Fruit fly (Drosophila melanogaster) whole organism, prepupa: ENCODE data around the gene CG13720.

Experiments used
- CG10631 ChIP-seq: fragments of 200-800 bp; sonication (Bioruptor generic); optimal IDR thresholded peaks from 2 replicates; lab custom pipeline; 2016; ENCODE audit warnings: missing biosample characterization, missing genetic modification characterization
- CG11294 ChIP-seq: fragments of 200-800 bp; sonication (Bioruptor generic); IDR thresholded peaks from 2 replicates; pipeline ENCODE4 v1.3.6; 2022; ENCODE audit warnings: missing biosample characterization, missing genetic modification characterization
- CG11762 ChIP-seq: fragments of 200-800 bp; sonication (Bioruptor generic); optimal IDR thresholded peaks from 3 replicates; lab custom pipeline; 2016; ENCODE audit warnings: missing biosample characterization, missing genetic modification characterization; ENCODE audit not compliant: insufficient read depth
- CG11902 ChIP-seq: fragments of 200-800 bp; sonication (Bioruptor generic); optimal IDR thresholded peaks from 3 replicates; lab custom pipeline; 2016; ENCODE audit warnings: missing biosample characterization, missing genetic modification characterization
- CG1621 ChIP-seq: fragments of 200-800 bp; sonication (Bioruptor generic); optimal IDR thresholded peaks from 3 replicates; lab custom pipeline; 2018; ENCODE audit warnings: missing biosample characterization, mild to moderate bottlenecking, missing genetic modification characterization
- CG31627 ChIP-seq: fragments of 200-800 bp; sonication (Bioruptor generic); optimal IDR thresholded peaks from 3 replicates; lab custom pipeline; 2016; ENCODE audit warnings: missing biosample characterization, missing genetic modification characterization
- CG34406 ChIP-seq: fragments of 200-800 bp; sonication (Bioruptor generic); optimal IDR thresholded peaks from 3 replicates; lab custom pipeline; 2016; ENCODE audit warnings: missing biosample characterization, missing genetic modification characterization
- CG3919 ChIP-seq: fragments of 200-800 bp; sonication (Bioruptor generic); optimal IDR thresholded peaks from 3 replicates; lab custom pipeline; 2016; ENCODE audit warnings: missing biosample characterization, missing genetic modification characterization
- CG4318 ChIP-seq: fragments of 200-800 bp; sonication (Bioruptor generic); optimal IDR thresholded peaks from 3 replicates; lab custom pipeline; 2017; ENCODE audit warnings: missing biosample characterization, mild to moderate bottlenecking, missing genetic modification characterization
- CG6163 ChIP-seq: fragments of 200-800 bp; sonication (Bioruptor generic); IDR thresholded peaks from 3 replicates; pipeline ENCODE4 v1.3.6; 2022; ENCODE audit warnings: missing biosample characterization, missing genetic modification characterization
- CG6276 ChIP-seq: fragments of 200-800 bp; sonication (Bioruptor generic); optimal IDR thresholded peaks from 2 replicates; lab custom pipeline; 2017; ENCODE audit warnings: missing biosample characterization, mild to moderate bottlenecking, missing genetic modification characterization
- CG6792 ChIP-seq: fragments of 200-800 bp; sonication (Bioruptor generic); optimal IDR thresholded peaks from 3 replicates; lab custom pipeline; 2016; ENCODE audit warnings: missing biosample characterization, missing genetic modification characterization
- CG6808 ChIP-seq: fragments of 200-800 bp; sonication (Bioruptor generic); optimal IDR thresholded peaks from 3 replicates; lab custom pipeline; 2017; ENCODE audit warnings: missing biosample characterization, missing genetic modification characterization, mild to moderate bottlenecking, moderate library complexity, missing genetic modification reagents
- CG6854 ChIP-seq: fragments of 200-800 bp; sonication (Bioruptor generic); optimal IDR thresholded peaks from 2 replicates; lab custom pipeline; 2017; ENCODE audit warnings: missing biosample characterization, mild to moderate bottlenecking, missing genetic modification characterization
- CG7368 ChIP-seq: fragments of 200-800 bp; sonication (Bioruptor generic); optimal IDR thresholded peaks from 3 replicates; lab custom pipeline; 2016; ENCODE audit warnings: missing biosample characterization, missing genetic modification characterization
- CG8119 ChIP-seq: fragments of 200-800 bp; sonication (Bioruptor generic); IDR thresholded peaks from 3 replicates; pipeline ENCODE4 v1.3.6; 2022; ENCODE audit warnings: missing biosample characterization, missing genetic modification characterization
- CG8319 ChIP-seq: fragments of 200-800 bp; sonication (Bioruptor generic); optimal IDR thresholded peaks from 3 replicates; lab custom pipeline; 2016; ENCODE audit warnings: missing biosample characterization, missing genetic modification characterization
- CG8632 ChIP-seq: fragments of 200-800 bp; sonication (Bioruptor generic); optimal IDR thresholded peaks from 3 replicates; lab custom pipeline; 2016; ENCODE audit warnings: missing biosample characterization, missing genetic modification characterization
- Eip75B ChIP-seq: fragments of 200-800 bp; sonication (Bioruptor generic); optimal IDR thresholded peaks from 3 replicates; lab custom pipeline; 2016; ENCODE audit warnings: missing biosample characterization, missing genetic modification characterization
- Eip93F ChIP-seq: fragments of 200-800 bp; sonication (Bioruptor generic); optimal IDR thresholded peaks from 2 replicates; lab custom pipeline; 2016; ENCODE audit warnings: missing biosample characterization, mild to moderate bottlenecking, missing genetic modification characterization
- Ets21C ChIP-seq: fragments of 200-800 bp; sonication (Bioruptor generic); optimal IDR thresholded peaks from 3 replicates; lab custom pipeline; 2016; ENCODE audit warnings: missing biosample characterization, missing genetic modification characterization
- Gug ChIP-seq: fragments of 200-800 bp; sonication (Bioruptor generic); IDR thresholded peaks from 2 replicates; pipeline ENCODE4 v1.3.6; 2022; ENCODE audit warnings: missing biosample characterization, missing genetic modification characterization
- Hr38 ChIP-seq: sonication (Bioruptor generic); optimal IDR thresholded peaks from 2 replicates; lab custom pipeline; 2016; ENCODE audit warnings: missing biosample characterization, missing genetic modification characterization
- Hr39 ChIP-seq: fragments of 200-800 bp; sonication (Bioruptor generic); optimal IDR thresholded peaks from 2 replicates; lab custom pipeline; 2016; ENCODE audit warnings: missing biosample characterization, missing genetic modification characterization
- Hr4 ChIP-seq: fragments of 200-800 bp; sonication (Bioruptor generic); optimal IDR thresholded peaks from 3 replicates; lab custom pipeline; 2016; ENCODE audit warnings: missing biosample characterization, missing genetic modification characterization
- Met ChIP-seq: fragments of 200-800 bp; sonication (Bioruptor generic); optimal IDR thresholded peaks from 3 replicates; lab custom pipeline; 2016; ENCODE audit warnings: missing biosample characterization, missing genetic modification characterization
- OdsH ChIP-seq: fragments of 200-800 bp; sonication (Bioruptor generic); optimal IDR thresholded peaks from 3 replicates; lab custom pipeline; 2016; ENCODE audit warnings: missing biosample characterization, missing genetic modification characterization
- Smox ChIP-seq: fragments of 200-800 bp; sonication (Bioruptor generic); optimal IDR thresholded peaks from 3 replicates; lab custom pipeline; 2016; ENCODE audit warnings: missing biosample characterization, missing genetic modification characterization
- Sox102F ChIP-seq: fragments of 200-800 bp; sonication (Bioruptor generic); optimal IDR thresholded peaks from 2 replicates; lab custom pipeline; 2016; ENCODE audit warnings: missing biosample characterization, mild to moderate bottlenecking, missing genetic modification characterization
- Sox14 ChIP-seq: fragments of 200-800 bp; sonication (Bioruptor generic); optimal IDR thresholded peaks from 3 replicates; lab custom pipeline; 2016; ENCODE audit warnings: missing biosample characterization, missing genetic modification characterization
- Sox15 ChIP-seq: fragments of 200-800 bp; sonication (Bioruptor generic); optimal IDR thresholded peaks from 3 replicates; lab custom pipeline; 2016; ENCODE audit warnings: missing biosample characterization, missing genetic modification characterization
- achi ChIP-seq: fragments of 200-800 bp; sonication (Bioruptor generic); optimal IDR thresholded peaks from 3 replicates; lab custom pipeline; 2016; ENCODE audit warnings: missing biosample characterization, missing genetic modification characterization
- acj6 ChIP-seq: fragments of 200-800 bp; sonication (Bioruptor generic); optimal IDR thresholded peaks from 3 replicates; lab custom pipeline; 2016; ENCODE audit warnings: missing biosample characterization, missing genetic modification characterization
- cyc ChIP-seq: fragments of 200-800 bp; sonication (Bioruptor generic); optimal IDR thresholded peaks from 3 replicates; lab custom pipeline; 2016; ENCODE audit warnings: missing biosample characterization, missing genetic modification characterization
- dac ChIP-seq: fragments of 200-800 bp; sonication (Bioruptor generic); optimal IDR thresholded peaks from 2 replicates; lab custom pipeline; 2017; ENCODE audit warnings: missing biosample characterization, mild to moderate bottlenecking, missing genetic modification characterization
- dsx ChIP-seq: fragments of 200-800 bp; optimal IDR thresholded peaks from 3 replicates; lab custom pipeline; 2019; ENCODE audit warnings: missing biosample characterization, mild to moderate bottlenecking, missing genetic modification characterization, moderate library complexity; ENCODE audit not compliant: poor library complexity, severe bottlenecking
- eg ChIP-seq: fragments of 200-800 bp; sonication (Bioruptor generic); IDR thresholded peaks from 3 replicates; pipeline ENCODE4 v1.3.6; 2022; ENCODE audit warnings: missing biosample characterization, missing genetic modification characterization
- fd59A ChIP-seq: fragments of 200-800 bp; sonication (Bioruptor generic); optimal IDR thresholded peaks from 2 replicates; lab custom pipeline; 2017; ENCODE audit warnings: missing biosample characterization, mild to moderate bottlenecking, missing genetic modification characterization, missing genetic modification reagents
- fd85E ChIP-seq: fragments of 200-800 bp; sonication (Bioruptor generic); optimal IDR thresholded peaks from 3 replicates; lab custom pipeline; 2016; ENCODE audit warnings: missing biosample characterization, missing genetic modification characterization
- fkh ChIP-seq: fragments of 200-800 bp; sonication (Bioruptor generic); optimal IDR thresholded peaks from 3 replicates; lab custom pipeline; 2017; ENCODE audit warnings: missing biosample characterization, mild to moderate bottlenecking, missing genetic modification characterization, moderate library complexity
- lz ChIP-seq: fragments of 200-800 bp; sonication (Bioruptor generic); optimal IDR thresholded peaks from 3 replicates; lab custom pipeline; 2016; ENCODE audit warnings: missing biosample characterization, missing genetic modification characterization
- net ChIP-seq: fragments of 200-800 bp; sonication (Bioruptor generic); optimal IDR thresholded peaks from 3 replicates; lab custom pipeline; 2016; ENCODE audit warnings: missing biosample characterization, missing genetic modification characterization
- salr ChIP-seq, 2 experiments: fragments of 200-800 bp; sonication (Bioruptor generic); optimal IDR thresholded peaks; 3 replicates each; lab custom pipeline; 2016 to 2018; ENCODE audit warnings: missing biosample characterization in 2 of 2, missing genetic modification characterization in 2 of 2, mild to moderate bottlenecking in 1 of 2
- spab ChIP-seq: fragments of 200-800 bp; sonication (Bioruptor generic); optimal IDR thresholded peaks from 2 replicates; lab custom pipeline; 2017; ENCODE audit warnings: missing biosample characterization, mild to moderate bottlenecking, missing genetic modification characterization, missing genetic modification reagents
- ss ChIP-seq, 2 experiments: fragments of 200-800 bp; sonication (Bioruptor generic); optimal IDR thresholded peaks; 2 replicates in 1 of 2; 3 replicates in 1 of 2; lab custom pipeline; 2017 to 2018; ENCODE audit warnings: mild to moderate bottlenecking in 2 of 2, missing biosample characterization in 2 of 2, missing genetic modification characterization in 2 of 2, moderate library complexity in 1 of 2
- svp ChIP-seq: fragments of 200-800 bp; sonication (Bioruptor generic); peaks from one replicate; lab custom pipeline; 2016; ENCODE audit warnings: missing biosample characterization, missing genetic modification characterization
- topi ChIP-seq: fragments of 200-800 bp; sonication (Bioruptor generic); optimal IDR thresholded peaks from 3 replicates; lab custom pipeline; 2016; ENCODE audit warnings: missing biosample characterization, missing genetic modification characterization

Gene CG13720

dm6 chr3L:4546650-4547049 is 46.4 kb upstream of the CG13720 start (continued):
- TF ChIP-seq CG8632 (GFP tag; lab: Kevin White, UChicago), result peak; percentile 80
- peak; percentile 86 for TF ChIP-seq CG6792 (GFP tag; lab: Kevin White, UChicago)
- peak; percentile 19 for TF ChIP-seq CG11902 (GFP tag; lab: Kevin White, UChicago)
- peak; percentile 69 for TF ChIP-seq topi (GFP tag; lab: Kevin White, UChicago)
- no peak for TF ChIP-seq Hr38 (GFP tag; lab: Kevin White, UChicago)
- TF ChIP-seq CG11762 (GFP tag; lab: Kevin White, UChicago), result peak; percentile 73
- TF ChIP-seq Eip93F, result peak; percentile 36
- TF ChIP-seq CG8119 (GFP tag; lab: Robert Waterston, UW), result peak; percentile 92
- peak; percentile 79 for TF ChIP-seq fd59A (GFP tag; lab: Kevin White, UChicago)
- peak; percentile 58 for TF ChIP-seq Hr39
- peak; percentile 90 for TF ChIP-seq net (GFP tag; lab: Kevin White, UChicago)
- peak; percentile 83 for TF ChIP-seq CG6808
- peak; percentile 64 for TF ChIP-seq CG4318 (GFP tag; lab: Kevin White, UChicago)
- peak; percentile 83 for TF ChIP-seq CG34406 (GFP tag; lab: Kevin White, UChicago)
- peak; percentile 81 for TF ChIP-seq Sox102F (GFP tag; lab: Kevin White, UChicago)
- TF ChIP-seq CG7368 (GFP tag; lab: Kevin White, UChicago), result peak; percentile 77
- peak; percentile 88 for TF ChIP-seq CG6163 (GFP tag; lab: Robert Waterston, UW)
- TF ChIP-seq cyc (GFP tag; lab: Kevin White, UChicago), result peak; percentile 72
- peak; percentile 88 for TF ChIP-seq eg (GFP tag; lab: Robert Waterston, UW)
- peak; percentile 91 for TF ChIP-seq CG10631

dm6 chr3L:4545731-4546130 is 45.4 kb upstream of the CG13720 start:
- TF ChIP-seq fkh (GFP tag; lab: Kevin White, UChicago) (no peak), spab (peak; percentile 40), Sox14 (peak; percentile 62), CG6163 (GFP tag; lab: Robert Waterston, UW) (peak; percentile 69), CG11762 (GFP tag; lab: Kevin White, UChicago) (peak; percentile 43), CG3919 (GFP tag; lab: Kevin White, UChicago) (peak; percentile 73), Sox15 (GFP tag; lab: Kevin White, UChicago) (peak; percentile 39), CG11902 (GFP tag; lab: Kevin White, UChicago) (peak; percentile 16), Met (GFP tag; lab: Kevin White, UChicago) (peak; percentile 62), CG8319 (GFP tag; lab: Kevin White, UChicago) (peak; percentile 43), salr (GFP tag; optimal IDR thresholded peaks at IDR 0.05; lab: Kevin White, UChicago) (peak in 1 of 2 experiments; percentile 68), OdsH (GFP tag; lab: Kevin White, UChicago) (peak; percentile 69), achi (GFP tag; lab: Kevin White, UChicago) (peak; percentile 61), acj6 (peak; percentile 71), topi (GFP tag; lab: Kevin White, UChicago) (peak; percentile 63), Smox (GFP tag; lab: Kevin White, UChicago) (peak; percentile 45), CG6276 (peak; percentile 52), CG34406 (GFP tag; lab: Kevin White, UChicago) (peak; percentile 51), CG31627 (GFP tag; lab: Kevin White, UChicago) (peak; percentile 54), CG4318 (GFP tag; lab: Kevin White, UChicago) (peak; percentile 50), Ets21C (GFP tag; lab: Kevin White, UChicago) (no peak), ss (GFP tag; optimal IDR thresholded peaks at IDR 0.05; lab: Kevin White, UChicago) (peak in 1 of 2 experiments; percentile 56), CG7368 (GFP tag; lab: Kevin White, UChicago) (peak; percentile 22), Hr4 (GFP tag; lab: Kevin White, UChicago) (peak; percentile 76), lz (GFP tag; lab: Kevin White, UChicago) (peak; percentile 56), Eip75B (GFP tag; lab: Kevin White, UChicago) (peak; percentile 70), CG1621 (no peak), CG6808 (peak; percentile 52), Gug (GFP tag; lab: Robert Waterston, UW) (no peak), CG6854 (GFP tag; lab: Kevin White, UChicago) (no peak), svp (GFP tag; lab: Kevin White, UChicago) (peak; percentile 76), CG8632 (GFP tag; lab: Kevin White, UChicago) (peak; percentile 57), dsx (GFP tag; lab: Kevin White, UChicago) (peak; percentile 72), net (GFP tag; lab: Kevin White, UChicago) (peak; percentile 68), Hr38 (GFP tag; lab: Kevin White, UChicago) (no peak), dac (GFP tag; lab: Kevin White, UChicago) (peak; percentile 46), CG8119 (GFP tag; lab: Robert Waterston, UW) (peak; percentile 59; the same call in 2 of the 3 replicates), CG6792 (GFP tag; lab: Kevin White, UChicago) (peak; percentile 65), fd85E (GFP tag; lab: Kevin White, UChicago) (no peak), fd59A (GFP tag; lab: Kevin White, UChicago) (peak; percentile 60), Eip93F (no peak), CG10631 (peak; percentile 68), CG11294 (GFP tag; lab: Robert Waterston, UW) (no peak)
